Worm (Caenorhabditis elegans) whole organism, midembryonic: ENCODE data around the gene F14H3.12.

ENCODE experiments used
- T22C8.4 ChIP-seq: fragments of 200-800 bp; sonication (Bioruptor generic); IDR thresholded peaks from 2 replicates; pipeline ENCODE4 v1.3.6; 2022; ENCODE audit warnings: missing genetic modification characterization, missing compliant biosample characterization
- cog-1 ChIP-seq: sonication (generic microtip); optimal IDR thresholded peaks from 2 replicates; lab custom pipeline; 2016; ENCODE audit warnings: missing genetic modification characterization, missing compliant biosample characterization
- flt-1 ChIP-seq: fragments of 200-800 bp; sonication (Bioruptor generic); IDR thresholded peaks from 2 replicates; pipeline ENCODE4 v1.3.6; 2022; ENCODE audit warnings: missing genetic modification characterization, missing compliant biosample characterization
- klf-2 ChIP-seq: fragments of 200-800 bp; sonication (Bioruptor generic); conservative IDR thresholded peaks from 2 replicates; pipeline ENCODE4 v1.3.6; 2022; ENCODE audit warnings: missing genetic modification reagents, missing genetic modification characterization, missing compliant biosample characterization
- med-1 ChIP-seq: sonication (generic microtip); optimal IDR thresholded peaks from 2 replicates; lab custom pipeline; 2017; ENCODE audit warnings: missing genetic modification characterization, mild to moderate bottlenecking, missing compliant biosample characterization, antibody characterized with exemption, missing genetic modification reagents; ENCODE audit not compliant: insufficient read depth
- ref-1 ChIP-seq: fragments of 200-800 bp; sonication (Bioruptor generic); conservative IDR thresholded peaks from 2 replicates; pipeline ENCODE4 v1.3.6; 2022; ENCODE audit warnings: missing genetic modification reagents, missing genetic modification characterization, missing compliant biosample characterization
- tab-1 ChIP-seq: fragments of 200-800 bp; sonication (Bioruptor generic); IDR thresholded peaks from 2 replicates; pipeline ENCODE4 v1.3.6; 2022; ENCODE audit warnings: missing genetic modification characterization, missing compliant biosample characterization
- ztf-23 ChIP-seq: fragments of 200-800 bp; sonication (Bioruptor generic); IDR thresholded peaks from 2 replicates; pipeline ENCODE4 v1.3.6; 2022; ENCODE audit warnings: missing genetic modification reagents, missing genetic modification characterization, missing compliant biosample characterization
- ztf-29 ChIP-seq: fragments of 200-800 bp; sonication (Bioruptor generic); IDR thresholded peaks from 2 replicates; pipeline ENCODE4 v1.3.6; 2022; ENCODE audit warnings: missing genetic modification reagents, missing genetic modification characterization, missing compliant biosample characterization

The F14H3.12 gene

DNA sequence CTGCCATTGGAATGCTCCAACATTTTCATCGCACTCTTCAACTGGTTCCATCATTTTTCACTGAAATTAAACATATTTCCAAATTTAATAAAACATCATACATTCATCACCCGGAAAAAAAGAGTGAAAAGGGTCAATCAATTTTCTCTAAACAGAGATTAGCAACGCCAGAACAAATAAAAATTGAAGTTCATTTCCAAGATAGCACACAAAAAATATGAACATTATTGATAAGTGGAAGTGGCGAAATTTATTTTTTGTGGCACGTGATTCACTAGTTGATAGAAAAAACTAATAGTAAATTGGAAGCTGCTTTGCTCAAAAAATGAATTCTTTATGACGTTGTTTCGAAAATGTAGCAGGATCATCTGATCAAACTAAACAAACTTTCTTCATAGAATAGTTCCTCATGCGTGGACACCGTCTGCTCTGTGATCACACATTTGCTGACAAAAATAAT lies at the start of gene F14H3.12, which contains the start of gene srj-29:
TSS of gene F14H3.12 (minus strand) at position 74 of the 460 bp plus-strand sequence.
TSS of gene srj-29 (plus strand) at position 410 of the 460 bp plus-strand sequence.
- TF ChIP-seq klf-2 (no peak), flt-1 (GFP tag; lab: Robert Waterston, UW) (no peak), cog-1 (tag; lab: Kevin White, UChicago) (no peak), med-1 (GFP tag; lab: Kevin White, UChicago) (no peak), T22C8.4 (GFP tag; lab: Robert Waterston, UW) (no peak), ztf-29 (GFP tag; lab: Robert Waterston, UW) (no peak), tab-1 (GFP tag; lab: Robert Waterston, UW) (no peak), ref-1 (no peak), ztf-23 (GFP tag; lab: Robert Waterston, UW) (no peak)

DNA sequence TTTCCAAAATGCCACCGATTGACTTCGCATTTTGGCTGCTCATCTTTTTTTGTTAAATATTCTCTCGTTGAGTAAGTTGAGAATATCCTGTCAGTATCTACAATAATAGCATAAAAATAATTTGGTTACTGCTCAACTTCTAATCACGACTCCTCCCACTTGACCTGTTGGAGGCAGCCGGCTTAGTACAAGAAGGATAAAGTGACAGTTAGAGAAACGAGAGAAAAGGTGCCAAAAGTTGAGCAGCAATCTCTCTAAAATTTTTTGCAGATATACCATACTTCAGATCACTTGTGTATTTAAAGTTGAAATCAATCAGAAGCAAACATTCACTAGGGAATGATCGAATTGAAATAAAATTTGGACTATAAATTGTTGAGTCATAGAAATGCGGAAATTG lies 49.6 kb upstream of the F14H3.12 start, which contains the start of gene nhr-111:
TSS of gene nhr-111 (minus strand) at position 101 of the 400 bp plus-strand sequence.
- TF ChIP-seq klf-2 (no peak), ztf-23 (GFP tag; lab: Robert Waterston, UW) (no peak), cog-1 (tag; lab: Kevin White, UChicago) (no peak), med-1 (GFP tag; lab: Kevin White, UChicago) (no peak), flt-1 (GFP tag; lab: Robert Waterston, UW) (no peak), ref-1 (no peak), tab-1 (GFP tag; lab: Robert Waterston, UW) (no peak), T22C8.4 (GFP tag; lab: Robert Waterston, UW) (no peak), ztf-29 (GFP tag; lab: Robert Waterston, UW) (no peak)

DNA sequence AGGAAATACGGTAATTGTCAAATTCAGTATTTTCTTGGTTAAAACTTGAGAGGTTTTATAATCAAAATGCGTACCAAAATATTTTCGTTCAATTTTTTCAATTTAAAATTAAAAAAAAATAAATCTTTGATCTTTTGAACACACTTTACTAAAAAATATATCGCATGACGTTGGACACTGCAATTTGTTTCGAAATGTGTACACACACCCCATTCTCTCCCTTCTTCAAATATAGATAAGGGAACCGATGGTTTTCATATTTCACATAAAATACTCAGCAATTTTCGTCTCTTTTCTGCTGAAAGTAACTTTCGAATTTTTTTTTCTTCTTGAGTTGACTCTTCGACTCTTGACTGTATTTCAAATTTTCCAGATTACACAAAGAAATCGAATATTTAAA lies 46.3 kb upstream of the F14H3.12 start:
- no peak for TF ChIP-seq ztf-23 (GFP tag; lab: Robert Waterston, UW)
- TF ChIP-seq flt-1 (GFP tag; lab: Robert Waterston, UW), result no peak
- no peak for TF ChIP-seq ztf-29 (GFP tag; lab: Robert Waterston, UW)
- no peak for TF ChIP-seq med-1 (GFP tag; lab: Kevin White, UChicago)
- no peak for TF ChIP-seq klf-2
- no peak for TF ChIP-seq tab-1 (GFP tag; lab: Robert Waterston, UW)
- no peak for TF ChIP-seq T22C8.4 (GFP tag; lab: Robert Waterston, UW)
- TF ChIP-seq cog-1 (tag; lab: Kevin White, UChicago), result no peak
- TF ChIP-seq ref-1, result no peak

DNA sequence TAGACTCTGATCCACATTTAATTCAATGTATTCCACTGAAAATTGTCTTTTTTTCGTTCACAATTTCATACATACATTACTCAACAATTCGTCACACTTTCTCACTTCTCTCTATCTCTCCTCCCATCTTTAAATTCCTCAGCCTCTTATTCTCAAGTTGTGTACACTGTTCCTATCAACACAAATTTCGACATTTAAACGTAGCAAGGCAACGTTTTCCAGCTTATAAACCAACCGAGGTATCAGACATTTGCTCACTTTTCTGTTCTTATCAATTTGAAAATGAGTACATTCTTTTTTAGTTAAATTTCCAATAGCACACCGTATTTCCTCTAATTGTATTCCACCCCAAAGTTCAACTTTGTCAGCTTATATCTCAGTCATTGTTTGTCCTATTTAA lies 45.8 kb upstream of the F14H3.12 start, which contains the start of gene skr-3:
TSS of gene skr-3 (plus strand) at position 163 of the 400 bp plus-strand sequence.
- TF ChIP-seq tab-1 (GFP tag; lab: Robert Waterston, UW), result no peak
- no peak for TF ChIP-seq med-1 (GFP tag; lab: Kevin White, UChicago)
- TF ChIP-seq flt-1 (GFP tag; lab: Robert Waterston, UW), result no peak
- TF ChIP-seq ref-1, result no peak
- TF ChIP-seq ztf-23 (GFP tag; lab: Robert Waterston, UW), result no peak
- TF ChIP-seq T22C8.4 (GFP tag; lab: Robert Waterston, UW), result no peak
- no peak for TF ChIP-seq ztf-29 (GFP tag; lab: Robert Waterston, UW)
- no peak for TF ChIP-seq cog-1 (tag; lab: Kevin White, UChicago)
- TF ChIP-seq klf-2, result no peak

DNA sequence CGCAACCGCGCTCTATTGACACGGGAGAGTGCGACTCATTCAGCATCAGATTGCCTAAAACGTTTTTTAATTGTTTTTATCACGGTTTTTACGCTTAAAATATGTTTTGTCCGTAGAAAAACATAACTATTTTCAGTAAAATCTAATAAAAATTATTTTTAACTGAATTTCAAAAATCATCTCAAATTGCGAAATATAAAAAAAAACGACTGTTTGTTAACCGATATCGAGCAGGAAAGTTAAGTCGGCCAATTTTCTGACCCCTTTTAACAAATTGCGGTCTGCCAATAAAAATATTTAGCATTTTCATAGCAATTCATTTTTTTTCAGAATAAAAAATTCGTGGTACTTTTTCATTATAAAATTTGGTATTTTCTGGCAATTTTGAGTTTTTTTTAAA lies 45.4 kb upstream of the F14H3.12 start:
- no peak for TF ChIP-seq T22C8.4 (GFP tag; lab: Robert Waterston, UW)
- TF ChIP-seq ref-1, result no peak
- TF ChIP-seq flt-1 (GFP tag; lab: Robert Waterston, UW), result no peak
- TF ChIP-seq cog-1 (tag; lab: Kevin White, UChicago), result no peak
- TF ChIP-seq ztf-23 (GFP tag; lab: Robert Waterston, UW), result no peak
- TF ChIP-seq tab-1 (GFP tag; lab: Robert Waterston, UW), result no peak
- TF ChIP-seq klf-2, result no peak
- TF ChIP-seq ztf-29 (GFP tag; lab: Robert Waterston, UW), result no peak
- TF ChIP-seq med-1 (GFP tag; lab: Kevin White, UChicago), result no peak

DNA sequence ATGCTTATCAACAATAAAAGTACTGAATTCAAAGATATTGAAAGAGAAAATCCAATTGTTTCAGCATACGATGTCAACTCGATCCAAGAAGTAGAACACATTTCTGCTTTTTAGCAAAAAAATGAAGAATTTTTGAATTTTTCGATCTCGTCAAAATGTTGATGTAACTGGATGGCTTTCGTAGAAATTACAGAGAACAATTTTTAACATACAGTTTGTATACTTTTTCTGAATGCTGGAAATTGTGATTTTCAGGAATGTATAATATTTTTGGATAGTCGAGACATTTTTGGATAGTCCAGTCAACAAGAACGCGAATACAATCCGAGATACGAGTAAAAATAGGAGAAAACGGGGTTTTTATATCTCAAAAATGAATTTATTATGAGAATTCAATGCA lies 43.5 kb upstream of the F14H3.12 start, which contains the start of gene str-103:
TSS of gene str-103 (minus strand) at position 101 of the 400 bp plus-strand sequence.
- TF ChIP-seq ref-1 (no peak), cog-1 (tag; lab: Kevin White, UChicago) (no peak), ztf-23 (GFP tag; lab: Robert Waterston, UW) (no peak), T22C8.4 (GFP tag; lab: Robert Waterston, UW) (no peak), med-1 (GFP tag; lab: Kevin White, UChicago) (no peak), klf-2 (no peak), tab-1 (GFP tag; lab: Robert Waterston, UW) (no peak), ztf-29 (GFP tag; lab: Robert Waterston, UW) (no peak), flt-1 (GFP tag; lab: Robert Waterston, UW) (no peak)

DNA sequence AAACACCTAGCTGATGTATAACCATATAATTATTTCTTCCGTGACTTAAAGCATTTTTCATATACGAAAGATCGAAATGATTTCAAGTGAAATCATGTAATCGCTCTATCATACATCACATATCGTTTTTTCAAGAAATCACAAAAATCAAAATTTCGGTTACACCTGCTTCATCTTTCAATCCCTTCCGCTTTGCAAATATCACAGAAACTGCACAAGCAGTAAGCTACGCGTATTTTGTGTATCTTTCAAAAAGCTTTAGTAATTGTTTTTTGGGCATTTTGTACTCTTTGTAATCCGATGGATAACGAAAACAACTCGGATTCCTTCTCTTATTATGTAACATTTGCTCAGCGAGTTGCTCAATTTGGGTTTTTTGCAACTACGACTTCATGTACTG lies 40.3 kb upstream of the F14H3.12 start, which contains the start of gene str-25:
TSS of gene str-25 (plus strand) at position 301 of the 400 bp plus-strand sequence.
- TF ChIP-seq ref-1 (no peak), T22C8.4 (GFP tag; lab: Robert Waterston, UW) (no peak), flt-1 (GFP tag; lab: Robert Waterston, UW) (no peak), med-1 (GFP tag; lab: Kevin White, UChicago) (no peak), klf-2 (no peak), ztf-23 (GFP tag; lab: Robert Waterston, UW) (no peak), ztf-29 (GFP tag; lab: Robert Waterston, UW) (no peak), tab-1 (GFP tag; lab: Robert Waterston, UW) (no peak), cog-1 (tag; lab: Kevin White, UChicago) (no peak)

DNA sequence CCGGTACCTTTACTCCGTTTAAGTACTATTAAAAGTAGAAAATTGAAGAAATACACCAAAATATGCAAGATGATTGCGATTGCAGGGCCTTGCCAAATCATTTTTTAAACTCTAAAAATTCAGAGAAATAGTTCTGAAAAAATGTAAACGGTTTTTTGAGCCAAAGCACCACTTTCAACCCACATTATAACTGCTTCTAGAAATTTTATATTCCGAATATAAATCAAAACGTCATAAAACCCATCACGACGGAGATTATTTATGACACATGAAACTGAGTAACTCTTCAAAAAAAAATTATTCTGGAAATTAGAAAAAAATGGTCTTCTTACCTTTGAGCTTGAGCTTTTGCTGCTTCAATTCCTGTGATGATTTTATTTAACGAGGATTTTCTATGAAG lies 39.1 kb upstream of the F14H3.12 start, which contains the start of gene srxa-16:
TSS of gene srxa-16 (minus strand) at position 101 of the 400 bp plus-strand sequence.
- TF ChIP-seq ztf-23 (GFP tag; lab: Robert Waterston, UW) (no peak), tab-1 (GFP tag; lab: Robert Waterston, UW) (no peak)

DNA sequence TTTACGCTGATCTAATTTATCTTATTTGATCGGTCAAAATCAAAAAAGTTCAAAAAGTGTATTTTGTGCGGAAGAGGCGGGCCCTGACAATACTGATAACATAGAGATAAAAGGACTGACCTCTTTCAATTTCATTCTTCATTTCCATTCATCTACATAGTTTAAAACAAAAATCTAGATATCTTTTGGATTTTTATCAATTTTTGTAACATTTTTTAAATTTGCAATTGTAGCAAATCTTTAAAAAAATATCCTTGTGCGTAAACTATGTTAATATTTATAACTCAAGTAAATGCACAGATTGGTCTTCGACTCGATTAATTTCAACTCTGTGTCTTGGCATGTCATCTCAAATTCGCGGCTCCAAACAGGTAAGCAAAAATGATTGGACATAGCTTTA lies 28.5 kb upstream of the F14H3.12 start, which contains the start of gene argk-1:
TSS of gene argk-1 (plus strand) at position 301 of the 400 bp plus-strand sequence.
- TF ChIP-seq ztf-29 (GFP tag; lab: Robert Waterston, UW) (no peak), T22C8.4 (GFP tag; lab: Robert Waterston, UW) (no peak), med-1 (GFP tag; lab: Kevin White, UChicago) (no peak), cog-1 (tag; lab: Kevin White, UChicago) (no peak), klf-2 (no peak), ref-1 (no peak), flt-1 (GFP tag; lab: Robert Waterston, UW) (no peak), ztf-23 (GFP tag; lab: Robert Waterston, UW) (no peak), tab-1 (GFP tag; lab: Robert Waterston, UW) (no peak)
